Worm (Caenorhabditis elegans) whole organism, late embryonic: ENCODE data around the gene ZK1010.10.

Experiments
- F13H6.1 ChIP-seq: sonication (generic microtip); optimal IDR thresholded peaks from 2 replicates; lab custom pipeline; 2016; ENCODE audit warnings: missing genetic modification characterization, missing compliant biosample characterization
- K09A11.1 ChIP-seq: sonication (generic microtip); optimal IDR thresholded peaks from 2 replicates; lab custom pipeline; 2017; ENCODE audit warnings: antibody characterized with exemption, mild to moderate bottlenecking, missing genetic modification characterization, missing compliant biosample characterization; ENCODE audit not compliant: insufficient read depth
- T23F11.4 ChIP-seq: fragments of 200-800 bp; sonication (Bioruptor generic); optimal IDR thresholded peaks from 2 replicates; lab custom pipeline; 2018; ENCODE audit warnings: mild to moderate bottlenecking, missing genetic modification characterization, missing compliant biosample characterization
- Y22D7AL.16 ChIP-seq: sonication (generic microtip); optimal IDR thresholded peaks from 2 replicates; lab custom pipeline; 2016; ENCODE audit warnings: missing genetic modification characterization, missing compliant biosample characterization
- ama-1 ChIP-seq: fragments of 150-350 bp; optimal IDR thresholded peaks from 2 replicates; lab custom pipeline; 2014
- ceh-18 ChIP-seq: sonication (generic microtip); optimal IDR thresholded peaks from 2 replicates; lab custom pipeline; 2016; ENCODE audit warnings: missing genetic modification characterization, missing compliant biosample characterization
- ceh-19 ChIP-seq: fragments of 200-800 bp; sonication (Bioruptor generic); optimal IDR thresholded peaks from 2 replicates; lab custom pipeline; 2018; ENCODE audit warnings: mild to moderate bottlenecking, missing genetic modification characterization, missing compliant biosample characterization
- ceh-22 ChIP-seq: sonication (generic microtip); optimal IDR thresholded peaks from 2 replicates; lab custom pipeline; 2017; ENCODE audit warnings: missing biosample characterization, missing genetic modification characterization
- ceh-24 ChIP-seq: sonication (generic microtip); optimal IDR thresholded peaks from 2 replicates; lab custom pipeline; 2016; ENCODE audit warnings: mild to moderate bottlenecking, missing genetic modification characterization, missing compliant biosample characterization
- ceh-30 ChIP-seq: fragments of 150-350 bp; optimal IDR thresholded peaks from 2 replicates; lab custom pipeline; 2014; ENCODE audit warnings: missing biosample characterization, missing genetic modification characterization
- ceh-31 ChIP-seq: sonication (generic microtip); optimal IDR thresholded peaks from 2 replicates; lab custom pipeline; 2016; ENCODE audit warnings: missing genetic modification characterization, missing compliant biosample characterization
- ceh-34 ChIP-seq: sonication (generic microtip); optimal IDR thresholded peaks from 2 replicates; lab custom pipeline; 2016; ENCODE audit warnings: mild to moderate bottlenecking, missing genetic modification characterization, missing compliant biosample characterization
- ceh-6 ChIP-seq: fragments of 200-800 bp; sonication (Bioruptor generic); optimal IDR thresholded peaks from 2 replicates; lab custom pipeline; 2018; ENCODE audit warnings: mild to moderate bottlenecking, missing genetic modification characterization, missing compliant biosample characterization
- dve-1 ChIP-seq: sonication (generic microtip); optimal IDR thresholded peaks from 2 replicates; lab custom pipeline; 2017; ENCODE audit warnings: antibody characterized with exemption, mild to moderate bottlenecking, missing genetic modification characterization, missing compliant biosample characterization
- elt-4 ChIP-seq: sonication (generic microtip); optimal IDR thresholded peaks from 2 replicates; lab custom pipeline; 2016; ENCODE audit warnings: missing genetic modification characterization, missing compliant biosample characterization
- ets-4 ChIP-seq: sonication (generic microtip); optimal IDR thresholded peaks from 2 replicates; lab custom pipeline; 2016; ENCODE audit warnings: missing genetic modification characterization, missing compliant biosample characterization
- eyg-1 ChIP-seq: sonication (generic microtip); optimal IDR thresholded peaks from 2 replicates; lab custom pipeline; 2016; ENCODE audit warnings: missing genotype, missing genetic modification characterization, missing compliant biosample characterization
- fax-1 ChIP-seq: sonication (generic microtip); optimal IDR thresholded peaks from 2 replicates; lab custom pipeline; 2016; ENCODE audit warnings: missing genotype, missing genetic modification characterization, missing compliant biosample characterization
- fkh-10 ChIP-seq: fragments of 150-350 bp; optimal IDR thresholded peaks from 2 replicates; lab custom pipeline; 2014; ENCODE audit warnings: missing biosample characterization, missing genetic modification reagents, missing genetic modification characterization
- hlh-13 ChIP-seq: fragments of 200-800 bp; sonication (Bioruptor generic); optimal IDR thresholded peaks from 2 replicates; lab custom pipeline; 2018; ENCODE audit warnings: mild to moderate bottlenecking, missing genetic modification characterization, missing compliant biosample characterization
- hlh-15 ChIP-seq: sonication (generic microtip); optimal IDR thresholded peaks from 2 replicates; lab custom pipeline; 2016; ENCODE audit warnings: missing genetic modification characterization, missing compliant biosample characterization
- hlh-30 ChIP-seq: sonication (generic microtip); optimal IDR thresholded peaks from 2 replicates; lab custom pipeline; 2017; ENCODE audit warnings: antibody characterized with exemption, missing genetic modification characterization, missing compliant biosample characterization; ENCODE audit not compliant: insufficient read depth
- hlh-8 ChIP-seq: sonication (generic microtip); optimal IDR thresholded peaks from 2 replicates; lab custom pipeline; 2016; ENCODE audit warnings: missing genotype, missing genetic modification characterization, missing compliant biosample characterization
- madf-2 ChIP-seq: sonication (generic microtip); optimal IDR thresholded peaks from 2 replicates; lab custom pipeline; 2017; ENCODE audit warnings: missing genetic modification characterization, missing compliant biosample characterization
- nfya-1 ChIP-seq: sonication (generic microtip); optimal IDR thresholded peaks from 2 replicates; lab custom pipeline; 2017; ENCODE audit warnings: missing genetic modification characterization, mild to moderate bottlenecking, missing compliant biosample characterization, antibody characterized with exemption, moderate library complexity
- nhr-11 ChIP-seq: fragments of 150-350 bp; optimal IDR thresholded peaks from 2 replicates; lab custom pipeline; 2014; ENCODE audit warnings: missing biosample characterization, missing genetic modification characterization
- npax-4 ChIP-seq: sonication (generic microtip); optimal IDR thresholded peaks from 2 replicates; lab custom pipeline; 2016; ENCODE audit warnings: missing genetic modification characterization, missing compliant biosample characterization
- odd-2 ChIP-seq: sonication (generic microtip); optimal IDR thresholded peaks from 2 replicates; lab custom pipeline; 2017; ENCODE audit warnings: antibody characterized with exemption, mild to moderate bottlenecking, missing genetic modification characterization, missing compliant biosample characterization
- pag-3 ChIP-seq: sonication (generic microtip); optimal IDR thresholded peaks from 2 replicates; lab custom pipeline; 2016; ENCODE audit warnings: missing compliant biosample characterization, missing genetic modification characterization, borderline replicate concordance
- pax-1 ChIP-seq: fragments of 150-350 bp; optimal IDR thresholded peaks from 2 replicates; lab custom pipeline; 2014; ENCODE audit warnings: missing biosample characterization, missing genetic modification characterization
- pha-4 ChIP-seq: fragments of 150-350 bp; optimal IDR thresholded peaks from 2 replicates; lab custom pipeline; 2018; ENCODE audit warnings: missing biosample characterization, missing genetic modification reagents, missing genetic modification characterization
- pqm-1 ChIP-seq: sonication (generic microtip); optimal IDR thresholded peaks from 2 replicates; lab custom pipeline; 2016; ENCODE audit warnings: missing genetic modification characterization, missing compliant biosample characterization
- pros-1 ChIP-seq: fragments of 150-350 bp; optimal IDR thresholded peaks from 2 replicates; lab custom pipeline; 2014; ENCODE audit warnings: missing biosample characterization, missing genetic modification reagents, missing genetic modification characterization
- ref-2 ChIP-seq: sonication (generic microtip); optimal IDR thresholded peaks from 2 replicates; lab custom pipeline; 2016; ENCODE audit warnings: missing genetic modification characterization, missing compliant biosample characterization
- sdc-2 ChIP-seq: sonication (generic microtip); optimal IDR thresholded peaks from 2 replicates; lab custom pipeline; 2016; ENCODE audit warnings: missing genotype, missing genetic modification characterization, missing compliant biosample characterization
- syd-9 ChIP-seq: sonication (generic microtip); optimal IDR thresholded peaks from 2 replicates; lab custom pipeline; 2016; ENCODE audit warnings: mild to moderate bottlenecking, missing genetic modification characterization, moderate library complexity, missing compliant biosample characterization
- tbx-2 ChIP-seq: sonication (generic microtip); optimal IDR thresholded peaks from 2 replicates; lab custom pipeline; 2016; ENCODE audit warnings: missing genetic modification characterization, missing compliant biosample characterization
- tbx-7 ChIP-seq: sonication (generic microtip); optimal IDR thresholded peaks from 2 replicates; lab custom pipeline; 2016; ENCODE audit warnings: missing genotype, missing genetic modification characterization, missing compliant biosample characterization
- unc-3 ChIP-seq, 2 experiments: fragments of 200-800 bp in 1 of 2; sonication (Bioruptor generic) in 1 of 2; sonication (generic microtip) in 1 of 2; conservative IDR thresholded peaks in 1 of 2; optimal IDR thresholded peaks in 1 of 2; 2 replicates each; pipeline versions ENCODE4 v1.3.6 to Lab custom; 2016 to 2022; ENCODE audit warnings: missing compliant biosample characterization in 2 of 2, missing genetic modification characterization in 2 of 2, missing genetic modification reagents in 1 of 2
- unc-55 ChIP-seq: sonication (generic microtip); optimal IDR thresholded peaks from 2 replicates; lab custom pipeline; 2017; ENCODE audit warnings: missing biosample characterization, missing genetic modification reagents, missing genetic modification characterization

ZK1010.10 gene

ce11 chrIII:13020741-13021140 is 18.6 kb downstream of the ZK1010.10 start, which contains the start of gene cyp-13A11:
TSS of gene cyp-13A11 (plus strand) at chrIII:13021006.
- TF ChIP-seq ets-4 (tag; lab: Kevin White, UChicago) (no peak), ceh-6 (no peak), ceh-18 (tag; lab: Kevin White, UChicago) (no peak), pros-1 (tag; lab: Kevin White, UChicago) (no peak), elt-4 (no peak)

ce11 chrIII:13024281-13024680 is 22.1 kb downstream of the ZK1010.10 start, which contains the start of gene cyp-13A12:
TSS of gene cyp-13A12 (plus strand) at chrIII:13024547.
- TF ChIP-seq sdc-2 (no peak), ceh-31 (tag; lab: Kevin White, UChicago) (no peak), fax-1 (tag; lab: Kevin White, UChicago) (no peak), pros-1 (tag; lab: Kevin White, UChicago) (no peak), ceh-18 (tag; lab: Kevin White, UChicago) (no peak), ceh-24 (tag; lab: Kevin White, UChicago) (no peak), T23F11.4 (no peak), K09A11.1 (no peak), F13H6.1 (tag; lab: Kevin White, UChicago) (no peak), odd-2 (no peak), ref-2 (tag; lab: Kevin White, UChicago) (no peak), ceh-19 (GFP tag; lab: Kevin White, UChicago) (no peak), pqm-1 (no peak), pag-3 (tag; lab: Kevin White, UChicago) (no peak), ceh-22 (tag; lab: Kevin White, UChicago) (no peak)

ce11 chrIII:13027949-13028348 is 25.8 kb downstream of the ZK1010.10 start:
- TF ChIP-seq syd-9 (tag; lab: Kevin White, UChicago) = no peak
- no peak for TF ChIP-seq tbx-2
- no peak for TF ChIP-seq madf-2 (tag; lab: Kevin White, UChicago)
- TF ChIP-seq hlh-30 (tag; lab: Kevin White, UChicago) = no peak
- TF ChIP-seq tbx-7 (tag; lab: Kevin White, UChicago) = no peak
- no peak for TF ChIP-seq hlh-15 (tag; lab: Kevin White, UChicago)
- TF ChIP-seq fkh-10 = no peak
- no peak for TF ChIP-seq ceh-34 (tag; lab: Kevin White, UChicago)
- TF ChIP-seq nfya-1 = no peak
- TF ChIP-seq unc-3 (GFP tag; conservative IDR thresholded peaks at IDR 0.05; lab: Robert Waterston, UW) = no peak
- no peak for TF ChIP-seq unc-3 (tag; optimal IDR thresholded peaks at IDR 0.05; lab: Kevin White, UChicago)
- no peak for TF ChIP-seq nhr-11 (tag; lab: Kevin White, UChicago)
- no peak for TF ChIP-seq Y22D7AL.16 (tag; lab: Kevin White, UChicago)
- TF ChIP-seq, all 69 proteins: peak for 0

- TF ChIP-seq sdc-2 (no peak), ceh-18 (tag; lab: Kevin White, UChicago) (no peak), hlh-8 (tag; lab: Kevin White, UChicago) (no peak), ama-1 (lab: Kevin White, UChicago) (no peak), ceh-24 (tag; lab: Kevin White, UChicago) (no peak)
These were observed 27.4 kb downstream of the ZK1010.10 start, which contains the start of gene F14F7.4 for ce11 chrIII:13029608-13030007. TSS of gene F14F7.4 (minus strand) at chrIII:13029708.

- no peak for TF ChIP-seq pax-1 (tag; lab: Kevin White, UChicago)
- TF ChIP-seq sdc-2 = no peak
- TF ChIP-seq unc-55 (GFP tag; lab: Kevin White, UChicago) = no peak
- TF ChIP-seq hlh-13 = no peak
- no peak for TF ChIP-seq eyg-1 (tag; lab: Kevin White, UChicago)
- TF ChIP-seq npax-4 (tag; lab: Kevin White, UChicago) = no peak
- TF ChIP-seq dve-1 (tag; lab: Kevin White, UChicago) = no peak
- no peak for TF ChIP-seq tbx-2
- TF ChIP-seq Y22D7AL.16 (tag; lab: Kevin White, UChicago) = no peak
- no peak for TF ChIP-seq pha-4
- TF ChIP-seq ama-1 (lab: Kevin White, UChicago) = no peak
- TF ChIP-seq hlh-15 (tag; lab: Kevin White, UChicago) = no peak
- TF ChIP-seq ceh-30 (tag; lab: Kevin White, UChicago) = no peak
- TF ChIP-seq elt-4 = no peak
- TF ChIP-seq, all 69 proteins: peak for 0
These were observed 28.4 kb downstream of the ZK1010.10 start, which contains the start of gene F14F7.7 for ce11 chrIII:13030551-13030950. TSS of gene F14F7.7 (plus strand) at chrIII:13030904.
